Worm (Caenorhabditis elegans): Measurements from ENCODE around the gene ZK673.4.

DNA sequence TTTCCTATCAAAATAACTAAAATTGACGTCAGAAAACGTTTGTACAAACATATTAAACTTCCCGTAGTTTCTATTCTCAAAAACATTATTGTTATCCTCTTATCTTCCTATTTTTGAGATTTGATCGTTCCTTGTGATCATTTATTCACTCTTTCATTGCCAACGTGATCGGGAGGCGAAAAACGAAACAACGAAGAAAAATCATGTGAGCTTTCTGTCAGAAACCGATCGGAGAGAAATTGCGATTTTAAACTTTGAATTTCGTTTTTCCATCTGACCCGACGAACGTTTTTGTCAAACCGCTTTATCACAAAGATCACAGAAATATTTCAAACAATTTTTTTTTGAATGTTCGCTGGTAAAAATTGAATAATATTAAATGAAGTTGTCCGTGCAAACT is 6.4 kb upstream of the ZK673.4 start:
- TF ChIP-seq ceh-16 (tag; optimal IDR thresholded peaks at IDR 0.05) (no peak), nhr-237 (tag; optimal IDR thresholded peaks at IDR 0.05) (no peak), nhr-11 (tag; optimal IDR thresholded peaks at IDR 0.05) (no peak), R02D3.7 (tag; optimal IDR thresholded peaks at IDR 0.05) (no peak), nfya-1 (tag; optimal IDR thresholded peaks at IDR 0.05; ENCODE audit: insufficient read depth) (peak; percentile 15), unc-39 (tag; optimal IDR thresholded peaks at IDR 0.05) (no peak), ama-1 (optimal IDR thresholded peaks at IDR 0.05) (no peak), lin-15B (tag; optimal IDR thresholded peaks at IDR 0.05) (no peak), fkh-10 (GFP tag; optimal IDR thresholded peaks at IDR 0.05) (no peak), jun-1 (tag; optimal IDR thresholded peaks at IDR 0.05) (peak; percentile 43), fos-1 (tag; optimal IDR thresholded peaks at IDR 0.05) (no peak), ztf-11 (tag; optimal IDR thresholded peaks at IDR 0.05) (no peak), nhr-23 (tag; optimal IDR thresholded peaks at IDR 0.05) (peak; percentile 26), nhr-12 (tag; optimal IDR thresholded peaks at IDR 0.05) (no peak)
